Worm (Caenorhabditis elegans) whole organism, L2 larva: Measurements from ENCODE around the gene F17E9.16.

Experiments
- C34F6.9 ChIP-seq: fragments of 150-350 bp; optimal IDR thresholded peaks from 2 replicates; lab custom pipeline; 2014; ENCODE audit warnings: missing biosample characterization, missing genetic modification characterization
- F13H6.1 ChIP-seq: sonication (generic microtip); optimal IDR thresholded peaks from 2 replicates; lab custom pipeline; 2016; ENCODE audit warnings: missing genetic modification characterization, missing compliant biosample characterization
- R02D3.7 ChIP-seq: fragments of 150-350 bp; optimal IDR thresholded peaks from 2 replicates; lab custom pipeline; 2014; ENCODE audit warnings: missing biosample characterization, missing genetic modification characterization
- Y55F3AM.14 ChIP-seq: fragments of 200-800 bp; sonication (Bioruptor generic); optimal IDR thresholded peaks from 2 replicates; lab custom pipeline; 2018; ENCODE audit warnings: mild to moderate bottlenecking, missing genetic modification characterization, missing compliant biosample characterization
- ZK546.5 ChIP-seq: sonication (generic microtip); optimal IDR thresholded peaks from 2 replicates; lab custom pipeline; 2017; ENCODE audit warnings: missing biosample characterization, missing genetic modification characterization
- alr-1 ChIP-seq: fragments of 150-350 bp; optimal IDR thresholded peaks from 2 replicates; lab custom pipeline; 2014; ENCODE audit warnings: missing biosample characterization, missing genetic modification characterization
- blmp-1 ChIP-seq: sonication (generic microtip); optimal IDR thresholded peaks from 2 replicates; lab custom pipeline; 2017; ENCODE audit warnings: missing genetic modification characterization, mild to moderate bottlenecking, missing compliant biosample characterization, antibody characterized with exemption, moderate library complexity; ENCODE audit not compliant: insufficient read depth
- ceh-16 ChIP-seq: fragments of 150-350 bp; optimal IDR thresholded peaks from 2 replicates; lab custom pipeline; 2014; ENCODE audit warnings: missing biosample characterization, missing genetic modification characterization
- ceh-82 ChIP-seq: fragments of 150-350 bp; optimal IDR thresholded peaks from 2 replicates; lab custom pipeline; 2014; ENCODE audit warnings: missing biosample characterization, missing genetic modification characterization
- crh-2 ChIP-seq: sonication (generic microtip); optimal IDR thresholded peaks from 2 replicates; lab custom pipeline; 2017; ENCODE audit warnings: missing biosample characterization, missing genetic modification characterization
- dmd-4 ChIP-seq: sonication (generic microtip); optimal IDR thresholded peaks from 2 replicates; lab custom pipeline; 2017; ENCODE audit warnings: missing biosample characterization, missing genetic modification characterization
- egl-27 ChIP-seq: sonication (generic microtip); optimal IDR thresholded peaks from 3 replicates; lab custom pipeline; 2017; ENCODE audit warnings: missing biosample characterization, missing genetic modification reagents, missing genetic modification characterization
- elt-3 ChIP-seq: sonication (generic microtip); optimal IDR thresholded peaks from 2 replicates; lab custom pipeline; 2017; ENCODE audit warnings: missing biosample characterization, missing genetic modification characterization
- fos-1 ChIP-seq: fragments of 150-350 bp; optimal IDR thresholded peaks from 2 replicates; lab custom pipeline; 2014; ENCODE audit warnings: missing biosample characterization, missing genetic modification characterization
- gmeb-1 ChIP-seq: fragments of 150-350 bp; optimal IDR thresholded peaks from 2 replicates; lab custom pipeline; 2014; ENCODE audit warnings: missing biosample characterization, missing genetic modification characterization
- lin-11 ChIP-seq: fragments of 150-350 bp; sonication (generic microtip); optimal IDR thresholded peaks from 2 replicates; lab custom pipeline; 2014; ENCODE audit warnings: missing biosample characterization, missing genetic modification characterization, inconsistent platforms, mixed read lengths
- lin-13 ChIP-seq: fragments of 150-350 bp; optimal IDR thresholded peaks from 2 replicates; lab custom pipeline; 2014; ENCODE audit warnings: missing biosample characterization, missing genetic modification reagents, missing genetic modification characterization
- lin-39 ChIP-seq: fragments of 150-350 bp; optimal IDR thresholded peaks from 2 replicates; lab custom pipeline; 2014; ENCODE audit warnings: missing biosample characterization, missing genetic modification reagents, missing genetic modification characterization
- lsy-2 ChIP-seq, 2 experiments: fragments of 150-350 bp in 1 of 2; sonication (generic microtip) in 1 of 2; optimal IDR thresholded peaks; 2 replicates each; lab custom pipeline; 2014 to 2017; ENCODE audit warnings: missing biosample characterization in 2 of 2, missing genetic modification characterization in 2 of 2
- mab-5 ChIP-seq: fragments of 150-350 bp; optimal IDR thresholded peaks from 2 replicates; lab custom pipeline; 2014; ENCODE audit warnings: missing biosample characterization, missing genetic modification characterization
- mbf-1 ChIP-seq: sonication (generic microtip); optimal IDR thresholded peaks from 2 replicates; lab custom pipeline; 2017; ENCODE audit warnings: missing biosample characterization, missing genetic modification characterization
- mdl-1 ChIP-seq, 2 experiments: fragments of 150-350 bp in 1 of 2; sonication (generic microtip) in 1 of 2; optimal IDR thresholded peaks; 2 replicates each; lab custom pipeline; 2017; ENCODE audit warnings: missing biosample characterization in 2 of 2, missing genetic modification characterization in 2 of 2
- nhr-10 ChIP-seq: sonication (generic microtip); optimal IDR thresholded peaks from 2 replicates; lab custom pipeline; 2017; ENCODE audit warnings: missing biosample characterization, missing genetic modification characterization
- nhr-11 ChIP-seq: fragments of 150-350 bp; optimal IDR thresholded peaks from 2 replicates; lab custom pipeline; 2014; ENCODE audit warnings: missing biosample characterization, missing genetic modification characterization
- nhr-12 ChIP-seq: fragments of 150-350 bp; optimal IDR thresholded peaks from 2 replicates; lab custom pipeline; 2014; ENCODE audit warnings: missing biosample characterization, missing genetic modification characterization
- nhr-129 ChIP-seq: fragments of 150-350 bp; optimal IDR thresholded peaks from 2 replicates; lab custom pipeline; 2014; ENCODE audit warnings: missing biosample characterization, missing genetic modification characterization
- nhr-21 ChIP-seq: fragments of 150-350 bp; optimal IDR thresholded peaks from 2 replicates; lab custom pipeline; 2014; ENCODE audit warnings: missing biosample characterization, missing genetic modification characterization
- nhr-23 ChIP-seq: fragments of 150-350 bp; optimal IDR thresholded peaks from 2 replicates; lab custom pipeline; 2014; ENCODE audit warnings: missing biosample characterization, missing genetic modification reagents, missing genetic modification characterization
- nhr-6 ChIP-seq: fragments of 150-350 bp; optimal IDR thresholded peaks from 2 replicates; lab custom pipeline; 2014; ENCODE audit warnings: missing biosample characterization, missing genetic modification characterization
- nhr-77 ChIP-seq: fragments of 150-350 bp; optimal IDR thresholded peaks from 2 replicates; lab custom pipeline; 2014; ENCODE audit warnings: missing biosample characterization, missing genetic modification characterization
- peb-1 ChIP-seq: fragments of 150-350 bp; optimal IDR thresholded peaks from 2 replicates; lab custom pipeline; 2014; ENCODE audit warnings: missing biosample characterization, missing genetic modification characterization
- sem-4 ChIP-seq: fragments of 150-350 bp; optimal IDR thresholded peaks from 2 replicates; lab custom pipeline; 2014; ENCODE audit warnings: missing biosample characterization, missing genetic modification reagents, missing genetic modification characterization
- skn-1 ChIP-seq: sonication (generic microtip); optimal IDR thresholded peaks from 2 replicates; lab custom pipeline; 2017; ENCODE audit warnings: missing biosample characterization, missing genetic modification characterization
- sma-3 ChIP-seq: sonication (generic microtip); optimal IDR thresholded peaks from 2 replicates; lab custom pipeline; 2016; ENCODE audit warnings: missing genetic modification reagents, missing genetic modification characterization, missing compliant biosample characterization
- sma-9 ChIP-seq, 2 experiments: fragments of 150-350 bp in 1 of 2; sonication (generic microtip) in 1 of 2; optimal IDR thresholded peaks; 2 replicates each; lab custom pipeline; 2014 to 2016; ENCODE audit warnings: missing genetic modification characterization in 2 of 2, mild to moderate bottlenecking in 1 of 2, missing biosample characterization in 1 of 2, missing compliant biosample characterization in 1 of 2, missing genetic modification reagents in 1 of 2, moderate library complexity in 1 of 2
- snpc-4 ChIP-seq: fragments of 150-350 bp; optimal IDR thresholded peaks from 2 replicates; lab custom pipeline; 2014; ENCODE audit warnings: missing biosample characterization, missing genetic modification characterization
- unc-39 ChIP-seq: fragments of 150-350 bp; optimal IDR thresholded peaks from 2 replicates; lab custom pipeline; 2014; ENCODE audit warnings: missing biosample characterization, missing genetic modification characterization
- unc-55 ChIP-seq: fragments of 150-350 bp; sonication (generic microtip); optimal IDR thresholded peaks from 3 replicates; lab custom pipeline; 2014; ENCODE audit warnings: missing biosample characterization, missing genetic modification reagents, missing genetic modification characterization
- unc-62 ChIP-seq: fragments of 150-350 bp; optimal IDR thresholded peaks from 2 replicates; lab custom pipeline; 2014; ENCODE audit warnings: missing biosample characterization, missing genetic modification reagents, missing genetic modification characterization
- zag-1 ChIP-seq: fragments of 150-350 bp; optimal IDR thresholded peaks from 2 replicates; lab custom pipeline; 2014; ENCODE audit warnings: missing biosample characterization, missing genetic modification characterization
- ztf-1 ChIP-seq: fragments of 200-800 bp; sonication (Bioruptor generic); conservative IDR thresholded peaks from 2 replicates; pipeline ENCODE4 v1.3.6; 2022; ENCODE audit warnings: missing genetic modification characterization, missing compliant biosample characterization
- ztf-11 ChIP-seq: sonication (generic microtip); optimal IDR thresholded peaks from 2 replicates; lab custom pipeline; 2017; ENCODE audit warnings: missing biosample characterization, missing genetic modification characterization
- ztf-4 ChIP-seq: fragments of 150-350 bp; optimal IDR thresholded peaks from 2 replicates; lab custom pipeline; 2014; ENCODE audit warnings: missing biosample characterization, missing genetic modification characterization

Gene F17E9.16

DNA sequence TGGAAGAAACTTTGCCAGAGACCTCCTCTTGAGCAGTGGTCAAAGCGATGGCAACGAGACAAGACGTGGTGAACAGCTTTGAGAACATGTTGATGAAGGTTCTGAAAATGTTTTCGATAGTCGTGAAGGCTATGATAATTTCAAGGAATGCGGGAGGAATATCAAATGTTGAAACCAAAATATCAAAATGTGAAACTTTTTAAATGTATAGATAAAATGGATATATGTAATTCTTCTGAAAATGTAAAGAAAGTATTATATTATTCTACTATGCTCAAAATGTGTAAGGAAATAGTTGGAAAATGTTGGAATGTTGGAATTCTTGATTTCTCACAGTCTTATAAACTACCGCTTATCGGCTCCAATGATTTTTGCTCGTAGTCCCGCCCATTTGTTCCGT is 17.0 kb downstream of the F17E9.16 start, which contains the start of gene D2096.6:
TSS of gene D2096.6 (minus strand) at position 101 of the 400 bp plus-strand sequence.
- no peak for TF ChIP-seq mbf-1
- TF ChIP-seq fos-1, result no peak
- no peak for TF ChIP-seq nhr-12
- no peak for TF ChIP-seq lsy-2 (tag; optimal IDR thresholded peaks at IDR 0.05; lab: Kevin White, UChicago)
- no peak for TF ChIP-seq peb-1
- TF ChIP-seq lin-39, result no peak
- TF ChIP-seq nhr-11 (tag; lab: Kevin White, UChicago), result no peak
- no peak for TF ChIP-seq unc-55
- TF ChIP-seq ceh-82 (tag; lab: Kevin White, UChicago), result no peak
- TF ChIP-seq skn-1 (tag; lab: Kevin White, UChicago), result no peak
- no peak for TF ChIP-seq nhr-10 (tag; lab: Kevin White, UChicago)
- TF ChIP-seq nhr-6 (tag; lab: Kevin White, UChicago), result no peak
- TF ChIP-seq ztf-11 (tag; lab: Kevin White, UChicago), result no peak
- no peak for TF ChIP-seq elt-3 (tag; lab: Kevin White, UChicago)
- TF ChIP-seq dmd-4 (tag; lab: Kevin White, UChicago), result no peak
- TF ChIP-seq nhr-77 (tag; lab: Kevin White, UChicago), result no peak

DNA sequence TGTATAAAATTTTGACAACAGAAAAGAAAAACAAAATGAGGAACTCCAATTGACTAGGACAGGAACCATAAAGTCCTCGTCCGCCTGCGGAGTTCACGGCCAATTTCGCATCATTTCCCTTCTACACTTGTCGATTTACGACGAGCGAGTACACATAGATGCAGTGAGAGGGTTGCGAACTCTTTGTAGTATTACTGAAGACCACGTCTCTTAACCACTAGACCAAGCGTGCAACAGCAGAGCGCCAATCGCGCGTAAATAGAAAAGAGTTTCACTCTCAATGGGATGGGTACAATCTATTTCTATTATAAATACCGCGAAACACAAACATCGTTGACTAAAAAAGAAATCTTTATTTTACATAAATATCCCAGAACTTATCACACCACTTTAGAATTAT is 23.2 kb downstream of the F17E9.16 start:
- TF ChIP-seq nhr-6 (tag; lab: Kevin White, UChicago) (peak; percentile 74), gmeb-1 (tag; lab: Kevin White, UChicago) (peak; percentile 71), zag-1 (peak; percentile 43), nhr-23 (tag; lab: Kevin White, UChicago) (no peak), crh-2 (tag; lab: Kevin White, UChicago) (peak; percentile 85), mab-5 (peak; percentile 32), R02D3.7 (tag; lab: Kevin White, UChicago) (peak; percentile 15), ztf-4 (tag; lab: Kevin White, UChicago) (peak; percentile 74), unc-55 (no peak), alr-1 (tag; lab: Kevin White, UChicago) (no peak), ZK546.5 (tag; lab: Kevin White, UChicago) (no peak), nhr-10 (tag; lab: Kevin White, UChicago) (no peak), unc-62 (GFP tag; lab: Kevin White, UChicago) (no peak), ztf-11 (tag; lab: Kevin White, UChicago) (no peak), egl-27 (tag; lab: Kevin White, UChicago) (peak; percentile 59), lin-11 (tag; lab: Kevin White, UChicago) (peak; percentile 44), Y55F3AM.14 (peak; percentile 68), fos-1 (peak; percentile 72), lin-13 (peak; percentile 82), unc-39 (tag; lab: Kevin White, UChicago) (no peak), ceh-16 (tag; lab: Kevin White, UChicago) (peak; percentile 9), C34F6.9 (tag; lab: Kevin White, UChicago) (peak; percentile 84), sma-3 (GFP tag; lab: Kevin White, UChicago) (peak; percentile 81), sem-4 (tag; lab: Kevin White, UChicago) (peak; percentile 21), sma-9 (GFP tag; optimal IDR thresholded peaks at IDR 0.05; lab: Kevin White, UChicago) (peak; percentile 89), sma-9 (tag; optimal IDR thresholded peaks at IDR 0.05; lab: Kevin White, UChicago) (no peak), lsy-2 (tag; optimal IDR thresholded peaks at IDR 0.05; lab: Kevin White, UChicago) (peak; percentile 54 to 82), nhr-21 (tag; lab: Kevin White, UChicago) (peak; percentile 66), blmp-1 (tag; lab: Kevin White, UChicago) (no peak), F13H6.1 (tag; lab: Kevin White, UChicago) (peak; percentile 74), mdl-1 (tag; optimal IDR thresholded peaks at IDR 0.05; lab: Kevin White, UChicago) (no peak), dmd-4 (tag; lab: Kevin White, UChicago) (no peak), ztf-1 (GFP tag; lab: Robert Waterston, UW) (no peak), nhr-11 (tag; lab: Kevin White, UChicago) (no peak), nhr-129 (peak; percentile 96), snpc-4 (peak; percentile 71)
